Worm (Caenorhabditis elegans) whole organism, L4 larva: ENCODE results near the gene Y48G9A.11.

ENCODE experiments used
- D1046.2 ChIP-seq: fragments of 200-800 bp; sonication (Bioruptor generic); IDR thresholded peaks from 2 replicates; pipeline ENCODE4 v1.3.6; 2022; ENCODE audit warnings: missing genetic modification characterization, missing compliant biosample characterization
- F37D6.2 ChIP-seq: sonication (generic microtip); optimal IDR thresholded peaks from 2 replicates; lab custom pipeline; 2016; ENCODE audit warnings: mild to moderate bottlenecking, missing genetic modification characterization, missing compliant biosample characterization
- F49E8.2 ChIP-seq: sonication (generic microtip); optimal IDR thresholded peaks from 2 replicates; lab custom pipeline; 2016; ENCODE audit warnings: missing compliant biosample characterization, mild to moderate bottlenecking, missing genetic modification characterization, borderline replicate concordance
- T26A8.4 ChIP-seq: fragments of 200-800 bp; sonication (Bioruptor generic); IDR thresholded peaks from 2 replicates; pipeline ENCODE4 v1.3.6; 2022; ENCODE audit warnings: missing genetic modification characterization, missing compliant biosample characterization
- Y5F2A.4 ChIP-seq: fragments of 200-800 bp; sonication (Bioruptor generic); optimal IDR thresholded peaks from 2 replicates; lab custom pipeline; 2018; ENCODE audit warnings: mild to moderate bottlenecking, missing genetic modification characterization, missing compliant biosample characterization
- aha-1 ChIP-seq: fragments of 150-350 bp; peaks from one replicate; lab custom pipeline; 2014; ENCODE audit warnings: missing biosample characterization, missing genetic modification characterization
- ces-1 ChIP-seq: fragments of 150-350 bp; sonication (generic microtip); optimal IDR thresholded peaks from 4 replicates; lab custom pipeline; 2014; ENCODE audit warnings: missing biosample characterization, missing genetic modification reagents, missing genetic modification characterization
- ctbp-1 ChIP-seq: fragments of 200-800 bp; sonication (Bioruptor generic); IDR thresholded peaks from 2 replicates; pipeline ENCODE4 v1.3.6; 2022; ENCODE audit warnings: missing genetic modification reagents, missing genetic modification characterization, missing compliant biosample characterization
- dmd-8 ChIP-seq: fragments of 200-800 bp; sonication (Bioruptor generic); IDR thresholded peaks from 2 replicates; pipeline ENCODE4 v1.3.6; 2022; ENCODE audit warnings: missing genetic modification characterization, missing compliant biosample characterization
- egl-27 ChIP-seq: sonication (generic microtip); optimal IDR thresholded peaks from 3 replicates; lab custom pipeline; 2017; ENCODE audit warnings: missing biosample characterization, missing genetic modification reagents, missing genetic modification characterization
- egl-43 ChIP-seq: fragments of 200-800 bp; sonication (Bioruptor generic); IDR thresholded peaks from 2 replicates; pipeline ENCODE4 v1.3.6; 2022; ENCODE audit warnings: missing genetic modification reagents, missing genetic modification characterization, missing compliant biosample characterization
- fkh-10 ChIP-seq: fragments of 150-350 bp; optimal IDR thresholded peaks from 2 replicates; lab custom pipeline; 2014; ENCODE audit warnings: missing biosample characterization, missing genetic modification reagents, missing genetic modification characterization
- fos-1 ChIP-seq: fragments of 150-350 bp; optimal IDR thresholded peaks from 2 replicates; lab custom pipeline; 2014; ENCODE audit warnings: missing biosample characterization, missing genetic modification characterization
- gei-8 ChIP-seq: fragments of 200-800 bp; sonication (Bioruptor generic); optimal IDR thresholded peaks from 2 replicates; lab custom pipeline; 2018; ENCODE audit warnings: mild to moderate bottlenecking, missing genetic modification characterization, missing compliant biosample characterization
- hlh-11 ChIP-seq: fragments of 200-800 bp; sonication (Bioruptor generic); optimal IDR thresholded peaks from 2 replicates; lab custom pipeline; 2018; ENCODE audit warnings: mild to moderate bottlenecking, missing genetic modification characterization, missing compliant biosample characterization
- hlh-30 ChIP-seq: sonication (generic microtip); optimal IDR thresholded peaks from 2 replicates; lab custom pipeline; 2017; ENCODE audit warnings: antibody characterized with exemption, mild to moderate bottlenecking, missing genetic modification characterization, missing compliant biosample characterization; ENCODE audit not compliant: insufficient read depth
- lin-1 ChIP-seq: fragments of 200-800 bp; sonication (Bioruptor generic); IDR thresholded peaks from 2 replicates; pipeline ENCODE4 v1.3.6; 2022; ENCODE audit warnings: missing genetic modification reagents, missing genetic modification characterization, missing compliant biosample characterization
- lin-13 ChIP-seq: fragments of 150-350 bp; optimal IDR thresholded peaks from 2 replicates; lab custom pipeline; 2014; ENCODE audit warnings: missing biosample characterization, missing genetic modification reagents, missing genetic modification characterization
- lin-39 ChIP-seq: fragments of 150-350 bp; optimal IDR thresholded peaks from 2 replicates; lab custom pipeline; 2014; ENCODE audit warnings: missing biosample characterization, missing genetic modification reagents, missing genetic modification characterization
- lir-3 ChIP-seq: sonication (generic microtip); optimal IDR thresholded peaks from 2 replicates; lab custom pipeline; 2016; ENCODE audit warnings: mild to moderate bottlenecking, missing genetic modification characterization, missing compliant biosample characterization
- lsy-2 ChIP-seq, 2 experiments: fragments of 150-350 bp in 1 of 2; sonication (generic microtip) in 1 of 2; optimal IDR thresholded peaks; 2 replicates each; lab custom pipeline; 2014 to 2017; ENCODE audit warnings: missing biosample characterization in 2 of 2, missing genetic modification characterization in 2 of 2
- mes-2 ChIP-seq: sonication (generic microtip); optimal IDR thresholded peaks from 2 replicates; lab custom pipeline; 2016; ENCODE audit warnings: missing genotype, mild to moderate bottlenecking, missing genetic modification characterization, missing compliant biosample characterization; ENCODE audit not compliant: poor library complexity, severe bottlenecking
- mxl-2 ChIP-seq: fragments of 200-800 bp; sonication (Bioruptor generic); conservative IDR thresholded peaks from 2 replicates; pipeline ENCODE4 v1.3.6; 2022; ENCODE audit warnings: missing genetic modification reagents, missing genetic modification characterization, missing compliant biosample characterization
- nhr-11 ChIP-seq: fragments of 150-350 bp; optimal IDR thresholded peaks from 2 replicates; lab custom pipeline; 2014; ENCODE audit warnings: missing biosample characterization, missing genetic modification characterization
- nhr-25 ChIP-seq: sonication (generic microtip); optimal IDR thresholded peaks from 2 replicates; lab custom pipeline; 2017; ENCODE audit warnings: missing genetic modification characterization, mild to moderate bottlenecking, missing compliant biosample characterization, antibody characterized with exemption, moderate library complexity, borderline replicate concordance; ENCODE audit not compliant: insufficient read depth
- nhr-28 ChIP-seq: fragments of 150-350 bp; optimal IDR thresholded peaks from 2 replicates; lab custom pipeline; 2014; ENCODE audit warnings: missing biosample characterization, missing genetic modification characterization
- nhr-41 ChIP-seq: fragments of 200-800 bp; sonication (Bioruptor generic); IDR thresholded peaks from 2 replicates; pipeline ENCODE4 v1.3.6; 2022; ENCODE audit warnings: missing genetic modification reagents, missing genetic modification characterization, missing compliant biosample characterization
- php-3 ChIP-seq: fragments of 200-800 bp; sonication (Bioruptor generic); IDR thresholded peaks from 2 replicates; pipeline ENCODE4 v1.3.6; 2022; ENCODE audit warnings: missing genetic modification reagents, missing genetic modification characterization, missing compliant biosample characterization
- pqm-1 ChIP-seq: sonication (generic microtip); optimal IDR thresholded peaks from 2 replicates; lab custom pipeline; 2017; ENCODE audit warnings: missing biosample characterization, missing genetic modification characterization
- rbr-2 ChIP-seq: sonication (generic microtip); optimal IDR thresholded peaks from 2 replicates; lab custom pipeline; 2016; ENCODE audit warnings: missing genotype, missing genetic modification characterization, missing compliant biosample characterization
- sdz-12 ChIP-seq: fragments of 200-800 bp; sonication (Bioruptor generic); optimal IDR thresholded peaks from 2 replicates; lab custom pipeline; 2018; ENCODE audit warnings: mild to moderate bottlenecking, missing genetic modification characterization, missing compliant biosample characterization
- snpc-1.2 ChIP-seq: fragments of 200-800 bp; sonication (Bioruptor generic); IDR thresholded peaks from 2 replicates; pipeline ENCODE4 v1.3.6; 2022; ENCODE audit warnings: missing genetic modification reagents, missing genetic modification characterization, missing compliant biosample characterization
- snpc-4 ChIP-seq: fragments of 150-350 bp; optimal IDR thresholded peaks from 2 replicates; lab custom pipeline; 2014; ENCODE audit warnings: missing biosample characterization, missing genetic modification characterization
- unc-130 ChIP-seq: sonication (generic microtip); optimal IDR thresholded peaks from 2 replicates; lab custom pipeline; 2016; ENCODE audit warnings: missing genetic modification reagents, missing genetic modification characterization, missing compliant biosample characterization
- unc-39 ChIP-seq: sonication (generic microtip); optimal IDR thresholded peaks from 2 replicates; lab custom pipeline; 2017; ENCODE audit warnings: missing biosample characterization, missing genetic modification characterization
- zfp-2 ChIP-seq: sonication (generic microtip); optimal IDR thresholded peaks from 2 replicates; lab custom pipeline; 2016; ENCODE audit warnings: mild to moderate bottlenecking, missing genetic modification characterization, missing compliant biosample characterization
- zfp-3 ChIP-seq: fragments of 200-800 bp; sonication (Bioruptor generic); conservative IDR thresholded peaks from 2 replicates; pipeline ENCODE4 v1.3.6; 2022; ENCODE audit warnings: missing genetic modification reagents, missing genetic modification characterization, missing compliant biosample characterization
- zip-2 ChIP-seq: fragments of 150-350 bp; optimal IDR thresholded peaks from 2 replicates; lab custom pipeline; 2014; ENCODE audit warnings: missing biosample characterization, missing genetic modification characterization

Gene Y48G9A.11

ce11 chrIII:2133928-2134327 is 17.2 kb upstream of the Y48G9A.11 start:
- TF ChIP-seq egl-43 (GFP tag; lab: Robert Waterston, UW) (no peak), snpc-1.2 (GFP tag; lab: Robert Waterston, UW) (no peak), lin-39 (tag; lab: Kevin White, UChicago) (no peak), F37D6.2 (no peak), ctbp-1 (GFP tag; lab: Robert Waterston, UW) (no peak), pqm-1 (no peak), fkh-10 (GFP tag; lab: Kevin White, UChicago) (no peak), gei-8 (GFP tag; lab: Kevin White, UChicago) (no peak), ces-1 (GFP tag; lab: Kevin White, UChicago) (no peak), sdz-12 (GFP tag; lab: Kevin White, UChicago) (no peak), Y5F2A.4 (GFP tag; lab: Kevin White, UChicago) (no peak), mes-2 (tag; lab: Kevin White, UChicago) (no peak)

DNA sequence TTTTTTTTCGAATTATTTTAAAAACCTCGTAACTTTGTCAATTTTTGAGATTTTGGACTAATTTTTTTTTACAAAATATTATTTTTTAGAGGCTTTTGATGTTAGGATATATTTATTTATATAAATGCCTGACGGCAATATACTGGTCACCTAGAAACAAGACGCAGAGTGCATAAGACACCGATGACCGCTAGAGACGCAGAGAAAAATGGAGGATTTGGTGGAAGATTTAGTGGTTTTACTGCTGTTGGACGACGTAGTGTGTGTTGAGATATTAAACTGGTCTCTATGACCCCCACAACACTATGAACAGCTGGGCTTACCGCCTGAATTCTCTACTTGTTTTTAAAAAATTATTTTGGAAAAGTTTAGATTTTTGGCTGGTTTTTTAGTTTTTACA is 15.4 kb upstream of the Y48G9A.11 start:
- TF ChIP-seq lin-13 (no peak), unc-39 (tag; lab: Kevin White, UChicago) (no peak), hlh-30 (tag; lab: Kevin White, UChicago) (peak; percentile 22), dmd-8 (GFP tag; lab: Robert Waterston, UW) (no peak), nhr-28 (peak; percentile 6), egl-27 (tag; lab: Kevin White, UChicago) (no peak), unc-130 (GFP tag; lab: Kevin White, UChicago) (no peak), nhr-11 (no peak), nhr-25 (tag; lab: Kevin White, UChicago) (no peak), fos-1 (no peak), gei-8 (GFP tag; lab: Kevin White, UChicago) (no peak), zfp-2 (no peak), mxl-2 (GFP tag; lab: Robert Waterston, UW) (no peak), aha-1 (tag; lab: Kevin White, UChicago) (peak; percentile 47), rbr-2 (tag; lab: Kevin White, UChicago) (no peak), zip-2 (tag; lab: Kevin White, UChicago) (no peak), lir-3 (no peak), T26A8.4 (GFP tag; lab: Robert Waterston, UW) (no peak), snpc-4 (tag; lab: Kevin White, UChicago) (no peak), lin-1 (no peak), nhr-41 (no peak), lsy-2 (tag; optimal IDR thresholded peaks at IDR 0.05; lab: Kevin White, UChicago) (peak in 1 of 2 experiments; percentile 30), php-3 (GFP tag; lab: Robert Waterston, UW) (no peak), D1046.2 (GFP tag; lab: Robert Waterston, UW) (no peak), zfp-3 (no peak), snpc-1.2 (GFP tag; lab: Robert Waterston, UW) (no peak), F49E8.2 (tag; lab: Kevin White, UChicago) (no peak), hlh-11 (no peak)

DNA sequence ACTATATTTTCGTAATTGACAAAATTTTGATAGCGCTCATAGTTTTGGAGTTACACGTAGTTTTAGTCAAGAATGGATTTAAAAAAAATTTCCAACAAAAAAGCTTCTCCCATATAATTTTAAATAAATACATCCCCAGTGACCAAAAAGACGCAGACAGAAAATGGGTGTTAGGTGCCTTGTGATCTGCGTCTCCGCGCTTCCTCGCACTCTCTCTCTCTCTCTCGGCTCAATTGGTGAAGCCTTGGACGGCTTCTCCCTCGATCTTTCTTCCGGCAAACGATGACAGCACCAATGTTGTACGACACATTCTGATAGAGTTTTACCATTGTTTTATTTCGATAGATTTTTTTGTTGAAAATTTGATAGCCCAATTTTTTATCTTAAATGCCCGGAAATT is 13.3 kb upstream of the Y48G9A.11 start:
- TF ChIP-seq lsy-2 (tag; optimal IDR thresholded peaks at IDR 0.05; lab: Kevin White, UChicago) (peak in 1 of 2 experiments; percentile 36), snpc-4 (tag; lab: Kevin White, UChicago) (no peak), hlh-30 (tag; lab: Kevin White, UChicago) (peak; percentile 66)
- TF ChIP-seq, all 104 proteins: peak for 2
